Worm (Caenorhabditis elegans) whole organism, late embryonic: ENCODE measurements around the gene cpb-2.

Experiments
- C08G9.2 ChIP-seq: sonication (generic microtip); optimal IDR thresholded peaks from 2 replicates; lab custom pipeline; 2016; ENCODE audit warnings: mild to moderate bottlenecking, missing genetic modification characterization, moderate library complexity, missing compliant biosample characterization
- C38D4.7 ChIP-seq: fragments of 200-800 bp; sonication (Bioruptor generic); optimal IDR thresholded peaks from 2 replicates; lab custom pipeline; 2018; ENCODE audit warnings: mild to moderate bottlenecking, missing genetic modification characterization, moderate library complexity, missing compliant biosample characterization
- F13H6.1 ChIP-seq: sonication (generic microtip); optimal IDR thresholded peaks from 2 replicates; lab custom pipeline; 2016; ENCODE audit warnings: missing genetic modification characterization, missing compliant biosample characterization
- K09A11.1 ChIP-seq: sonication (generic microtip); optimal IDR thresholded peaks from 2 replicates; lab custom pipeline; 2017; ENCODE audit warnings: antibody characterized with exemption, mild to moderate bottlenecking, missing genetic modification characterization, missing compliant biosample characterization; ENCODE audit not compliant: insufficient read depth
- T23F11.4 ChIP-seq: fragments of 200-800 bp; sonication (Bioruptor generic); optimal IDR thresholded peaks from 2 replicates; lab custom pipeline; 2018; ENCODE audit warnings: mild to moderate bottlenecking, missing genetic modification characterization, missing compliant biosample characterization
- Y22D7AL.16 ChIP-seq: sonication (generic microtip); optimal IDR thresholded peaks from 2 replicates; lab custom pipeline; 2016; ENCODE audit warnings: missing genetic modification characterization, missing compliant biosample characterization
- ahr-1 ChIP-seq: sonication (generic microtip); optimal IDR thresholded peaks from 2 replicates; lab custom pipeline; 2016; ENCODE audit warnings: missing genetic modification characterization, missing compliant biosample characterization
- ama-1 ChIP-seq: fragments of 150-350 bp; optimal IDR thresholded peaks from 2 replicates; lab custom pipeline; 2014
- ceh-14 ChIP-seq: sonication (generic microtip); optimal IDR thresholded peaks from 2 replicates; lab custom pipeline; 2016; ENCODE audit warnings: missing genotype, missing genetic modification characterization, missing compliant biosample characterization
- ceh-2 ChIP-seq: sonication (generic microtip); optimal IDR thresholded peaks from 2 replicates; lab custom pipeline; 2016; ENCODE audit warnings: missing genotype, missing genetic modification characterization, missing compliant biosample characterization
- ceh-45 ChIP-seq: fragments of 200-800 bp; sonication (Bioruptor generic); IDR thresholded peaks from 2 replicates; pipeline ENCODE4 v1.3.6; 2022; ENCODE audit warnings: missing genetic modification reagents, missing genetic modification characterization, missing compliant biosample characterization
- ceh-48 ChIP-seq: sonication (generic microtip); optimal IDR thresholded peaks from 2 replicates; lab custom pipeline; 2016; ENCODE audit warnings: missing genetic modification characterization, inconsistent platforms, missing compliant biosample characterization
- ceh-6 ChIP-seq: fragments of 200-800 bp; sonication (Bioruptor generic); optimal IDR thresholded peaks from 2 replicates; lab custom pipeline; 2018; ENCODE audit warnings: mild to moderate bottlenecking, missing genetic modification characterization, missing compliant biosample characterization
- che-1 ChIP-seq: sonication (generic microtip); optimal IDR thresholded peaks from 2 replicates; lab custom pipeline; 2016; ENCODE audit warnings: mild to moderate bottlenecking, missing genetic modification characterization, missing compliant biosample characterization
- dmd-4 ChIP-seq: sonication (generic microtip); optimal IDR thresholded peaks from 2 replicates; lab custom pipeline; 2016; ENCODE audit warnings: borderline replicate concordance, missing genetic modification characterization, missing compliant biosample characterization
- elt-2 ChIP-seq: sonication (generic microtip); optimal IDR thresholded peaks from 2 replicates; lab custom pipeline; 2016; ENCODE audit warnings: missing genetic modification reagents, missing genetic modification characterization, missing compliant biosample characterization
- eyg-1 ChIP-seq: sonication (generic microtip); optimal IDR thresholded peaks from 2 replicates; lab custom pipeline; 2016; ENCODE audit warnings: missing genotype, missing genetic modification characterization, missing compliant biosample characterization
- fax-1 ChIP-seq: sonication (generic microtip); optimal IDR thresholded peaks from 2 replicates; lab custom pipeline; 2016; ENCODE audit warnings: missing genotype, missing genetic modification characterization, missing compliant biosample characterization
- fkh-10 ChIP-seq: fragments of 150-350 bp; optimal IDR thresholded peaks from 2 replicates; lab custom pipeline; 2014; ENCODE audit warnings: missing biosample characterization, missing genetic modification reagents, missing genetic modification characterization
- gmeb-2 ChIP-seq: sonication (generic microtip); optimal IDR thresholded peaks from 2 replicates; lab custom pipeline; 2016; ENCODE audit warnings: missing genetic modification characterization, inconsistent platforms, missing compliant biosample characterization
- hlh-6 ChIP-seq: sonication (generic microtip); optimal IDR thresholded peaks from 2 replicates; lab custom pipeline; 2016; ENCODE audit warnings: missing genotype, missing genetic modification characterization, missing compliant biosample characterization
- lim-6 ChIP-seq: sonication (generic microtip); optimal IDR thresholded peaks from 2 replicates; lab custom pipeline; 2016; ENCODE audit warnings: missing genetic modification characterization, missing compliant biosample characterization
- lin-11 ChIP-seq: fragments of 200-800 bp; sonication (Bioruptor generic); optimal IDR thresholded peaks from 2 replicates; lab custom pipeline; 2018; ENCODE audit warnings: mild to moderate bottlenecking, missing genetic modification characterization, missing compliant biosample characterization
- mec-3 ChIP-seq: sonication (generic microtip); optimal IDR thresholded peaks from 2 replicates; lab custom pipeline; 2016; ENCODE audit warnings: borderline replicate concordance, missing genetic modification characterization, missing compliant biosample characterization
- odd-2 ChIP-seq: sonication (generic microtip); optimal IDR thresholded peaks from 2 replicates; lab custom pipeline; 2017; ENCODE audit warnings: antibody characterized with exemption, mild to moderate bottlenecking, missing genetic modification characterization, missing compliant biosample characterization
- pat-9 ChIP-seq: fragments of 200-800 bp; sonication (Bioruptor generic); optimal IDR thresholded peaks from 2 replicates; lab custom pipeline; 2018; ENCODE audit warnings: mild to moderate bottlenecking, missing genetic modification characterization, moderate library complexity, missing compliant biosample characterization
- pqm-1 ChIP-seq: sonication (generic microtip); optimal IDR thresholded peaks from 2 replicates; lab custom pipeline; 2016; ENCODE audit warnings: missing genetic modification characterization, missing compliant biosample characterization
- sox-4 ChIP-seq: sonication (generic microtip); optimal IDR thresholded peaks from 2 replicates; lab custom pipeline; 2017; ENCODE audit warnings: mild to moderate bottlenecking, missing genetic modification characterization, inconsistent platforms, missing compliant biosample characterization
- syd-9 ChIP-seq: sonication (generic microtip); optimal IDR thresholded peaks from 2 replicates; lab custom pipeline; 2016; ENCODE audit warnings: mild to moderate bottlenecking, missing genetic modification characterization, moderate library complexity, missing compliant biosample characterization
- tbx-2 ChIP-seq: sonication (generic microtip); optimal IDR thresholded peaks from 2 replicates; lab custom pipeline; 2016; ENCODE audit warnings: missing genetic modification characterization, missing compliant biosample characterization
- tbx-7 ChIP-seq: sonication (generic microtip); optimal IDR thresholded peaks from 2 replicates; lab custom pipeline; 2016; ENCODE audit warnings: missing genotype, missing genetic modification characterization, missing compliant biosample characterization
- unc-42 ChIP-seq: sonication (generic microtip); optimal IDR thresholded peaks from 2 replicates; lab custom pipeline; 2016; ENCODE audit warnings: missing genotype, missing genetic modification characterization, missing compliant biosample characterization
- zip-5 ChIP-seq: sonication (generic microtip); optimal IDR thresholded peaks from 2 replicates; lab custom pipeline; 2016; ENCODE audit warnings: missing genetic modification characterization, missing compliant biosample characterization
- ztf-16 ChIP-seq: sonication (generic microtip); optimal IDR thresholded peaks from 2 replicates; lab custom pipeline; 2017; ENCODE audit warnings: missing genetic modification characterization, missing compliant biosample characterization

Gene cpb-2

ce11 chrII:6173400-6173799 lies 19.2 kb upstream of the cpb-2 start, which contains the start of gene F40H3.2:
TSS of gene F40H3.2 (plus strand) at chrII:6173649.
- no peak for TF ChIP-seq che-1 (tag; lab: Kevin White, UChicago)
- no peak for TF ChIP-seq dmd-4 (tag; lab: Kevin White, UChicago)
- no peak for TF ChIP-seq ceh-45 (GFP tag; lab: Robert Waterston, UW)
- TF ChIP-seq Y22D7AL.16 (tag; lab: Kevin White, UChicago): no peak
- no peak for TF ChIP-seq ceh-48
- TF ChIP-seq ceh-14 (tag; lab: Kevin White, UChicago): no peak
- no peak for TF ChIP-seq pqm-1

ce11 chrII:6175027-6175426 lies 17.6 kb upstream of the cpb-2 start:
- TF ChIP-seq odd-2 (no peak), pqm-1 (no peak), pat-9 (tag; lab: Kevin White, UChicago) (no peak), unc-42 (peak; percentile 12)

DNA sequence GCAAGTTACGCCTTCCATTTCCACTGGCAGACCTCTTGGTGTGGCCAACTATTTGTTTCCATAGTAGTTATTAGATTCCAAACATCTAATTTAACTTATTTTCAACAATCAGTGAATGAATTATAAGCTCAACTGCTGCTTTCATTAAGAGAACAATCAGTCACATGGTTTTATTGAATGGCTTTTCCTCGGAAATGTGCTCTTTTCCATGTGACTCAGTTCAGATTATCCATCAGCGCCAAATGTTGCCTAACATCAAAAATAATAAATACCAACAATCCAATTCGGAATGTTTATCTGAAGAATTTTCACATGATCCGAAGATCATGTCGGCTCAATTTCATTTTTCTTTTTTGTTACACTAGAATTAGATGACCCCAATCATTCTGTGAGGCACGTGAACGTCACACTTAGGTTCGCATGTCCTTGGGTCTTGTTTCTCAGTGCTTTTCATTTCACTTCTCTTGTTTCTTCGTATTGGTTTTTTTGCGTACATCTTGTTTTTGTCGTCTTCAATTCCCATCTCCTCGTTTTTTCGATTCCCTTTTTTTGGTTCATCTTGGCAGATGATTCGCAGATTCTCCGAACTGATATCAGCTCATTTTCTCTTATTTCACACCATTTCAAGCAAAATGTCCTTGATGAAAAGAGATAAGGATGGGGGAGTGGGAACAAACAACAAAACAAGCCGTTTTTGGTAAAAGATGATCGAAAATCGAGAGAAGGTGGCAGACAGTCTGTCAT lies 16.3 kb upstream of the cpb-2 start:
- no peak for TF ChIP-seq lim-6 (tag; lab: Kevin White, UChicago)
- no peak for TF ChIP-seq tbx-2 (tag; lab: Kevin White, UChicago)
- no peak for TF ChIP-seq eyg-1 (tag; lab: Kevin White, UChicago)
- TF ChIP-seq ceh-48: no peak
- no peak for TF ChIP-seq ahr-1 (tag; lab: Kevin White, UChicago)
- TF ChIP-seq T23F11.4 (GFP tag; lab: Kevin White, UChicago): no peak
- no peak for TF ChIP-seq fax-1 (tag; lab: Kevin White, UChicago)
- no peak for TF ChIP-seq fkh-10 (GFP tag; lab: Kevin White, UChicago)
- TF ChIP-seq che-1 (tag; lab: Kevin White, UChicago): no peak
- no peak for TF ChIP-seq zip-5
- no peak for TF ChIP-seq gmeb-2 (tag; lab: Kevin White, UChicago)
- no peak for TF ChIP-seq ceh-2 (tag; lab: Kevin White, UChicago)
- TF ChIP-seq odd-2: no peak
- TF ChIP-seq ceh-6: no peak
- no peak for TF ChIP-seq ztf-16 (tag; lab: Kevin White, UChicago)
- TF ChIP-seq, all 69 proteins: peak for 0

DNA sequence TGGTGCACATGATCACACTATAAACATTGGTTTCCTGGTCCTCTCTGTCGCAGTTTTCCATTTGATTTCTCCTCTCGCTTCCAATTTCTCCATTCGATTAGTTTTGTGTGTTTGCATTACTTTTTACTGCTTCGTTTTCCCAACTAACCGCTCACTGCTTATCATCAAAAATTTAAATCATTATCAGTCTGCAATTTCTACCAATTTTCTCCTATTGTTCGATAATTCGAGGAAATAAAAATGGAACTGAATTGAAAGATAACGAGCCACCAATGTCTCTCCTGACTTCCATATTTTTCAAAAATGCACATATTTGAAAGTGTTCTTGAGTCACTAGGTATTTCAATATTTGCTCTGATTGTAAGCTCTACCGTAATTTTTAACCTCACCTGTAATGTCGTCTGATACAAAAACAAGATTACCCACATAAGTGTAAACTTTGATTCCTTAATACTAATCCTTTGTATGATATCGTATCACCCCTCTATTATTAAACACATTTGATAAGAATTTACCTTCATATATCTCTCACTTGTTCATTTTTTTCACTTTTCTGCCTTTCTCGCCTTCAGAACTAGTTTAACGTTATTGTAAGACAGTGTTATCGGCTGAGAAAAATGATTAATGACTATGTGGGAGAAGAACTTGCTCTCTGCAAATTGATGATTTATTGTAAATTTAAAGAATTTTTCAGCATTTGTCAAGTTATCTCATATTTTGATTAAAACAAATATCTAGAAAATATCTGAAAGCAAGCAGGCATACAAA lies 14.4 kb upstream of the cpb-2 start:
- TF ChIP-seq lim-6 (tag; lab: Kevin White, UChicago) (no peak), elt-2 (tag; lab: Kevin White, UChicago) (peak; percentile 6)

- no peak for TF ChIP-seq lim-6 (tag; lab: Kevin White, UChicago)
- TF ChIP-seq ama-1 (lab: Kevin White, UChicago): no peak
- no peak for TF ChIP-seq ahr-1 (tag; lab: Kevin White, UChicago)
- no peak for TF ChIP-seq lin-11 (tag; lab: Kevin White, UChicago)
- no peak for TF ChIP-seq T23F11.4 (GFP tag; lab: Kevin White, UChicago)
- no peak for TF ChIP-seq syd-9 (tag; lab: Kevin White, UChicago)
- no peak for TF ChIP-seq mec-3 (tag; lab: Kevin White, UChicago)
- no peak for TF ChIP-seq C38D4.7
- no peak for TF ChIP-seq tbx-2 (tag; lab: Kevin White, UChicago)
These were observed 13.8 kb upstream of the cpb-2 start for ce11 chrII:6178743-6179129.

DNA sequence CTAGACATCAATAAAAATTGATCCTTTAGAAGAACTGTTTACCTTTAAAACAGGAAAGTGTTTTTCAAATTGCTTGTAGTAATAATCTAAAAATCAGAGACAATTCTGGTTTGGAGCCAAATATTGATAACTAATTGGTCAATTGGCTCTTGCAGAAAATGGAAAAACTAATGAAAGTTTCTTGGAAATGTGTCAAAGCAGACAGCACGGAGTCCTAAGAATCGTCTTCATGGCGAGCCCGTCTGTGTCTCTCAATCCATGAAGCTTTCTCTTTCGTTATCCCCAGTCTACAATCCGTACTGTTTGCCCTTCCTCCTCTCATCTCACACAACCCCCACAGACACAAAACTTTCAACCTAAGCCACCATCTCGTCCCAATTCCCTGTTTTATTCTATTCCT lies 13.1 kb upstream of the cpb-2 start, which contains the start of gene F40H3.1:
TSS of gene F40H3.1 (plus strand) at position 301 of the 400 bp plus-strand sequence.
- TF ChIP-seq hlh-6 (tag; lab: Kevin White, UChicago): no peak
- no peak for TF ChIP-seq sox-4
- no peak for TF ChIP-seq fax-1 (tag; lab: Kevin White, UChicago)
- no peak for TF ChIP-seq F13H6.1 (tag; lab: Kevin White, UChicago)
- no peak for TF ChIP-seq ahr-1 (tag; lab: Kevin White, UChicago)
- TF ChIP-seq tbx-2 (tag; lab: Kevin White, UChicago): no peak
- TF ChIP-seq C08G9.2: no peak
- TF ChIP-seq ceh-48: no peak
- TF ChIP-seq tbx-7 (tag; lab: Kevin White, UChicago): no peak
- TF ChIP-seq C38D4.7: no peak
- no peak for TF ChIP-seq K09A11.1
- TF ChIP-seq odd-2: no peak
